Worm (Caenorhabditis elegans) whole organism, mixed stage, embryonic: Measurements from ENCODE around the gene riok-3.

Source experiments
- M03D4.4 ChIP-seq: sonication (generic microtip); optimal IDR thresholded peaks from 2 replicates; lab custom pipeline; 2017; ENCODE audit warnings: mild to moderate bottlenecking, missing genetic modification characterization, missing compliant biosample characterization
- bed-3 ChIP-seq: fragments of 200-800 bp; sonication (Bioruptor generic); optimal IDR thresholded peaks from 3 replicates; lab custom pipeline; 2018; ENCODE audit warnings: mild to moderate bottlenecking, missing genetic modification characterization, moderate library complexity, missing compliant biosample characterization
- ces-1 ChIP-seq: fragments of 150-350 bp; optimal IDR thresholded peaks from 2 replicates; lab custom pipeline; 2014; ENCODE audit warnings: missing biosample characterization, missing genetic modification reagents, missing genetic modification characterization
- elt-1 ChIP-seq: sonication (generic microtip); optimal IDR thresholded peaks from 2 replicates; lab custom pipeline; 2017; ENCODE audit warnings: missing genetic modification characterization, mild to moderate bottlenecking, missing compliant biosample characterization, antibody characterized with exemption, moderate library complexity, borderline replicate concordance; ENCODE audit not compliant: insufficient read depth
- lin-13 ChIP-seq: fragments of 150-350 bp; optimal IDR thresholded peaks from 2 replicates; lab custom pipeline; 2014; ENCODE audit warnings: missing biosample characterization, missing genetic modification characterization
- lsy-2 ChIP-seq: fragments of 150-350 bp; optimal IDR thresholded peaks from 2 replicates; lab custom pipeline; 2014; ENCODE audit warnings: missing biosample characterization, missing genetic modification characterization
- nhr-12 ChIP-seq: fragments of 150-350 bp; optimal IDR thresholded peaks from 2 replicates; lab custom pipeline; 2014; ENCODE audit warnings: missing biosample characterization, missing genetic modification characterization
- pha-4 ChIP-seq: fragments of 150-350 bp; optimal IDR thresholded peaks from 2 replicates; lab custom pipeline; 2018; ENCODE audit warnings: missing biosample characterization, missing genetic modification reagents, missing genetic modification characterization
- sptf-1 ChIP-seq: sonication (generic microtip); optimal IDR thresholded peaks from 2 replicates; lab custom pipeline; 2017; ENCODE audit warnings: mild to moderate bottlenecking, missing genetic modification characterization, moderate library complexity, missing compliant biosample characterization
- unc-120 ChIP-seq: sonication (generic microtip); optimal IDR thresholded peaks from 2 replicates; lab custom pipeline; 2017; ENCODE audit warnings: missing genetic modification characterization, missing compliant biosample characterization; ENCODE audit not compliant: poor library complexity, severe bottlenecking
- ztf-11 ChIP-seq: fragments of 150-350 bp; optimal IDR thresholded peaks from 2 replicates; lab custom pipeline; 2014; ENCODE audit warnings: missing biosample characterization, missing genetic modification characterization

ce11 chrIII:9806968-9807559 lies 2.3 kb upstream of the riok-3 start, which contains the start of gene ZK632.4:
- TF ChIP-seq bed-3 (GFP tag; lab: Kevin White, UChicago): no peak
- TF ChIP-seq ces-1 (GFP tag; lab: Kevin White, UChicago): no peak
- no peak for TF ChIP-seq elt-1 (tag; lab: Kevin White, UChicago)
- TF ChIP-seq lsy-2 (tag; lab: Kevin White, UChicago): no peak
- TF ChIP-seq nhr-12 (tag; lab: Kevin White, UChicago): no peak
- no peak for TF ChIP-seq pha-4 (tag; lab: Kevin White, UChicago)
- no peak for TF ChIP-seq unc-120 (tag; lab: Kevin White, UChicago)
- TF ChIP-seq sptf-1 (tag; lab: Kevin White, UChicago): no peak
- no peak for TF ChIP-seq M03D4.4
- TF ChIP-seq ztf-11 (tag; lab: Kevin White, UChicago): no peak
- no peak for TF ChIP-seq lin-13
